Worm (Caenorhabditis elegans) whole organism, midembryonic: Measurements from ENCODE around the gene grl-12.

ENCODE experiments used
- T22C8.4 ChIP-seq: fragments of 200-800 bp; sonication (Bioruptor generic); IDR thresholded peaks from 2 replicates; pipeline ENCODE4 v1.3.6; 2022; ENCODE audit warnings: missing genetic modification characterization, missing compliant biosample characterization
- klf-2 ChIP-seq: fragments of 200-800 bp; sonication (Bioruptor generic); conservative IDR thresholded peaks from 2 replicates; pipeline ENCODE4 v1.3.6; 2022; ENCODE audit warnings: missing genetic modification reagents, missing genetic modification characterization, missing compliant biosample characterization
- ref-1 ChIP-seq: fragments of 200-800 bp; sonication (Bioruptor generic); conservative IDR thresholded peaks from 2 replicates; pipeline ENCODE4 v1.3.6; 2022; ENCODE audit warnings: missing genetic modification reagents, missing genetic modification characterization, missing compliant biosample characterization
- ztf-23 ChIP-seq: fragments of 200-800 bp; sonication (Bioruptor generic); IDR thresholded peaks from 2 replicates; pipeline ENCODE4 v1.3.6; 2022; ENCODE audit warnings: missing genetic modification reagents, missing genetic modification characterization, missing compliant biosample characterization
- ztf-29 ChIP-seq: fragments of 200-800 bp; sonication (Bioruptor generic); IDR thresholded peaks from 2 replicates; pipeline ENCODE4 v1.3.6; 2022; ENCODE audit warnings: missing genetic modification reagents, missing genetic modification characterization, missing compliant biosample characterization

DNA sequence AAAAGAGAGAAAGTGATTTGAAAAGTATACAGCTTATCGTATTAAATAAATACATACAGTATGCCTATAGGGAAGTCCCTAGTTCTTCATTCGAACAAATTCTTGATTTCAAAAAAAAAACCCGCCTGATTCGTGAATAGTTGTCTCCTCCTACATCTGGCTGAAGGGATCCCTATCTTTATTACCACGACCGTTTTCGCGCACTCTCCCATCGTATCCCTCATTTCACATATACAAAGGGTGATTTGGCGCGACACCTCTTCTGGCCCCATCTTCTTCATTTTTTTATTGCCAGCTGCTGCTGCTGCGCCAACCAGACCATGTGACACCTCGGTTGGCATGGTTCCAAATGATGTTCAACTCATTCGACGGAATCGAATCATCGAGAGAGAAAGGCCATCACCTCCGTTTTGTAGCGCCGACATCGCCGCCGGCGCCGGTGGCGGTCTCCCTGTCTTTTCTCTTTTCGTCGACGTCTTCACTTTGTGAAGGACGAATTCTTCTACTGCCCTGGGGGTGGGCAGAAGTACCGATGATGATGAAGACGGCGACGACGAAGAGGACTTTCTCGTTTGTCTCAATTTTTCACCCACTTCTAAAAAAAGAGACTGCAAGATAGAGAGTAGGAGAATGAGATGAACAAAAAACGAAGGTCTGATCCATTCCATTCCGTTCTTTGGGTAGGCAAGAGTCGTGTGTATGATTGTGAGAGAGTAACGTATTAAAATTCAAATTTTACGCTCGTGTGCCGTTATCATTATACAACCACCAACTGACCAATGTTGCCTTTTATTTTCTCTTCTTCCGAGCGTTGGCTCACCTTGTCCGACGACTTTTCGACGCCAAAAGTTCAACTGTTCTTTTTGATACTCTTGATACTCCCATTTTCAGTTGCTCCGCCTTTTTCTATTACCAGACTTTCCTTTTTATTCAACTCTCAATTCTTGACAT is 25.5 kb upstream of the grl-12 start:
- TF ChIP-seq ztf-29 (GFP tag; lab: Robert Waterston, UW) (no peak), ztf-23 (no peak), T22C8.4 (no peak), ref-1 (GFP tag; lab: Robert Waterston, UW) (no peak), klf-2 (GFP tag; lab: Robert Waterston, UW) (no peak)
